Fruit fly (Drosophila melanogaster): Measurements from ENCODE around the gene GstD7.
A peak's percentile ranks its signal among the peaks of the same experiment; 100 is the strongest.

DNA sequence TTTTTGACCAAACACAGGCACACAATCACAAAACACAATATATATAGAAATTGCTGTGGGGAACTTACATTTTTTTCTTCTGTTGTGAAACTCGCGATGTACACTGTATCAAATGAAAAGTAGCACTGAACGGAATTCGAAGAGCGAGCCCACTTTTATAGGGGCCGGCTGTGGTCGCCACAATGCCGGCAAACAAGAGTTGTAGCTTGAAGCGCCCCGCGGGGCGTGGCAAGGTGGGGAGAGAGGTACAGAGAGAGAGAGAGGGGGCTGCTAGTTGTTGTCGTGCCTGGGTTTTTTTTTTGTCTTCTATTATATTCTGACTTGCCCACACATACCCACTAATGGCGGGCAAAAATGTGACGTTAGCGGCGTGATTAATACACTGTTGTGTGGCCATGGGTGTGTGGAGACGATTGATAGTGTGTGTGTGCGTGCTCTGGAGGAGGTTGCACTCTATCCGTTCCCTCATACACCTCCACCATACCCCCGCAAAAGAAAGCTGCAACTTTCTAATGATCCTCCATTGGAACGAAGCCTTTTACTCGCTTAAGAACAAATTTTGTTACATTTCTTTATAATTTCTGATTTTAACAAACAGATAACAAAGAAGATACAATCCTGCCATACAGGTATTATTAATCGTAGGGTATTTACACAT, 9.0 kb upstream of the GstD7 start, which contains the start of gene GstD1:
- TF ChIP-seq Clk (GFP tag; optimal IDR thresholded peaks at IDR 0.05): peak; percentile 92
- peak; percentile 80 for TF ChIP-seq bab1 (GFP tag; optimal IDR thresholded peaks at IDR 0.05)
- TF ChIP-seq cic (GFP tag; optimal IDR thresholded peaks at IDR 0.05): peak; percentile 97
- TF ChIP-seq Crg-1 (GFP tag; optimal IDR thresholded peaks at IDR 0.05): no peak
- TF ChIP-seq toe (GFP tag; optimal IDR thresholded peaks at IDR 0.05): peak; percentile 81
- TF ChIP-seq Mnt (GFP tag; optimal IDR thresholded peaks at IDR 0.05): peak; percentile 90
- peak; percentile 48 for TF ChIP-seq Hr96 (GFP tag; optimal IDR thresholded peaks at IDR 0.05)
- TF ChIP-seq CG1620 (GFP tag; optimal IDR thresholded peaks at IDR 0.05): peak; percentile 69
- TF ChIP-seq CG33017 (tag; optimal IDR thresholded peaks at IDR 0.05): peak; percentile 23
- TF ChIP-seq CG11617 (GFP tag; optimal IDR thresholded peaks at IDR 0.05): peak; percentile 69
- TF ChIP-seq tj (GFP tag; optimal IDR thresholded peaks at IDR 0.05): peak; percentile 67
- peak; percentile 56 for TF ChIP-seq CG7101 (tag; optimal IDR thresholded peaks at IDR 0.05)
- peak; percentile 97 for TF ChIP-seq kay (GFP tag; ENCODE audit: borderline replicate concordance)
- TF ChIP-seq CG14711 (tag; optimal IDR thresholded peaks at IDR 0.05): peak; percentile 13

Measured in whole organism, adult.